Fruit fly (Drosophila melanogaster): ENCODE results near the gene EMC1.
A peak's percentile ranks its signal among the peaks of the same experiment; 100 is the strongest.

The EMC1 gene

DNA sequence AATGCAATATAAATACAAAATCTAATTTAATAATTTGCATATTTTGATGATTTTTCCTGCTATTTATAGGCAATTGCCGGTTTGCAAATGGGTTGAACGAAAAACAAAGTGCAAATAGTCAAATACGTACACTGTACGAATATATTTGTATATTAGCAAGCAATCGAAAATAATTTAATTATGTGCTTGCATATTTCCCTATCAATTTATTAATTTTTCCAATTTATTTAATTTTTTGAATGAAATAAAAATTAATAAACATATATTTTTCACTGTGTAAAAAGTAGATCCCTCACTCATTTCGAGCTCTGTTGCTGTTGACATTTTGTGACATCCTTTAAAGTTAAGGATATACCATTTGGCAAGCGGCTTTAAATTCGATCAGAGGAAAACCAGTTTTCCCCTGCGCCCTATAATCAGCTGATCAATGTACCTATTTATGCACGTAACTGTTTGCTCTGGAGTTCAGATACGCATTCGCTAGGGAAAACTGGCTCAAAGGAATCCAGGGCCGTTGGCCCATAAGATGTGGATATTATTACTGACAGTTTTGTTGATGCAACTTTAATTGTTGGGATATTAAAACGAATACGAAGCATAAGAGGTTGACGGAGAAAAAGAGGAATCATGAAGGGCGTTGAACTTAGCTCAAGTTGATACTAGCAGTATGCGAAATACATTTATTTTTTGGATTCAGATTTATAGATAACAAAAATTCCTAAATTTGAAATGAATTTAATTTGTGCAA lies 46.1 kb upstream of the EMC1 start (continued):
- TF ChIP-seq CG8632 (GFP tag; optimal IDR thresholded peaks at IDR 0.05) = peak; percentile 20
- TF ChIP-seq CG3919 (GFP tag; optimal IDR thresholded peaks at IDR 0.05) = peak; percentile 20
- no peak for TF ChIP-seq CG11762 (GFP tag; optimal IDR thresholded peaks at IDR 0.05; ENCODE audit: insufficient read depth)
- TF ChIP-seq vri (GFP tag; optimal IDR thresholded peaks at IDR 0.05) = no peak
- peak; percentile 28 for TF ChIP-seq achi (GFP tag; optimal IDR thresholded peaks at IDR 0.05)
- TF ChIP-seq Hr38 (GFP tag; optimal IDR thresholded peaks at IDR 0.05) = no peak

DNA sequence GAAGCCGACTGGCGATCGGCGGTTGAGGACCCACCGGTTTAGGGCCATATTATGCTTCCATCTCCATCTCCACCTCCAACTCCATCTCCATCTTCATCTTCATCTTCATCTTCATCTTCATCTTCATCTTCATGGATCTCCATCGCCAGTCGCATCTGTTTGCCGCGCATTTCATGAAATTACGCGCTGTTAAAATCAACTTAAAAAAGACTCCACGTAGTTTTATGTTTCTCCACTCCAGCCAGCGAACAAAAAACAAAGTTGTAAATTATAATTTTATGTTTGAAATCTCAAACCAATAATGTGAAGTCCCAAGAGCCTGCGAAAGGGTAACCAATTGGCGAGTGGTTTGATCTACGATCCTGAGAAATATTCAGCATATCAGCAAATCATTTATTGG lies 43.0 kb upstream of the EMC1 start:
- TF ChIP-seq Hr39 (GFP tag; optimal IDR thresholded peaks at IDR 0.05) (no peak), dsx (GFP tag; optimal IDR thresholded peaks at IDR 0.05; ENCODE audit: poor library complexity, severe bottlenecking) (peak; percentile 62), svp (GFP tag) (peak; percentile 44)

DNA sequence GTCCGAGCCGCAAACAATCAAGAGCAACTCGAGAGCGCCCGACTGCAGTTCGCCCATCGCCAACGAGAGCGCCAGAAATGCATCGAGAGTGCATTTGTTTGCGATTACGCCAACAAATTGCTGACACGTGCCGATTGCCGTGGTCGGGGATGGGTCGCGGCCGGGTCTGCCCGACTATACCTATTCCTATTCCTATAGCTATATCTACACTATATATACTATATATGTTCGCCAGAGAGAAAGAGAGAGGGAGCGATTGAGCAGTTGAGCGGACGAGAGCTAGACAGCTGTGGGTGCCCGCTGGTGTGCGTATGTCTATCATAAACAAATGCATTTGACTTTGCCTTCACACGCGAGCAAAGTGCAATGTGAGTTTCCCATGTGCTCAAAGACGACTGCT lies 40.2 kb upstream of the EMC1 start:
- TF ChIP-seq CG15336 (GFP tag; IDR thresholded peaks at IDR 0.05) (peak; percentile 23; the same call in 1 of the 2 replicates), CG32006 (GFP tag; optimal IDR thresholded peaks at IDR 0.05) (peak; percentile 7), spab (GFP tag; optimal IDR thresholded peaks at IDR 0.05) (no peak), Eip78C (GFP tag) (peak; percentile 73), Lpt (GFP tag; optimal IDR thresholded peaks at IDR 0.05) (peak; percentile 30), CG8119 (GFP tag; IDR thresholded peaks at IDR 0.05) (peak; percentile 59; the same call in 2 of the 3 replicates), CG6163 (GFP tag; IDR thresholded peaks at IDR 0.05) (0 out of 3 replicates have a peak, but pooled peaks have one; percentile 38), dsx (GFP tag; optimal IDR thresholded peaks at IDR 0.05; ENCODE audit: poor library complexity, severe bottlenecking) (peak; percentile 6), net (GFP tag; optimal IDR thresholded peaks at IDR 0.05) (peak; percentile 28), vri (GFP tag; optimal IDR thresholded peaks at IDR 0.05) (no peak), CG6276 (GFP tag; optimal IDR thresholded peaks at IDR 0.05) (peak; percentile 60), CG16779 (tag; optimal IDR thresholded peaks at IDR 0.05) (peak; percentile 30), Ets96B (tag; optimal IDR thresholded peaks at IDR 0.05) (no peak), fkh (GFP tag; optimal IDR thresholded peaks at IDR 0.05) (no peak)

DNA sequence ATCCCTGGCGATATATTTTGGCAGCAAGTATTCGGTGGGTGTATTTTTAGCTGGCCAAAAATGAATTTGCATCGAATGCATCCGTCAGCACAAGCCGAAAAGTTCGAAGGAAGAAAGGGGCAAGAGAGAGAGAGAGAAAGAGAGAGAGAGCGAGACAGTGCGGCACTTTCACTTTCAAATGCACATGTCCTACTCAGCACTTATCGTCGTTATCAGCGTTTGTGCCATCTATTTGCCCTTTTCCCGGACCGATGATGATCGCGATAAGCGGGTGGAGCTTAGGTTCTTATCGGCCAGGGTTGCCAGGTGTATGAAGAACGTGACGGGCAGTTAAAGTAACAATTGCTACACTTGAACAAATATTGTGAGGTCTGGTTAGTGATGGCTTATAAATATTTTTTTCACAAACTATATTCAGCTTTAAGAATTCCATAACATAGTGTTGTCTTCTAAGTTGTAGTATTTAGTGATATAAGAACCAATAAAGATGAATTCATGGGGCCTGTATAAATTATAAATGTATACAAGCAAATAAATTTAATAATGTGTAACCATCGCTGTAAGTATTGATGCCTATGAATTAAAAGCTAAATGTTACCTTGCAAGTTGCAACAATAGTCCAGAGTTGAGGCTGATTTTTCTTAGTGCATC lies 37.7 kb upstream of the EMC1 start:
- TF ChIP-seq Hr38 (GFP tag; optimal IDR thresholded peaks at IDR 0.05) (no peak), dsx (GFP tag; optimal IDR thresholded peaks at IDR 0.05; ENCODE audit: poor library complexity, severe bottlenecking) (peak; percentile 67), svp (GFP tag) (peak; percentile 59), CG11294 (GFP tag; IDR thresholded peaks at IDR 0.05) (no peak), fkh (GFP tag; optimal IDR thresholded peaks at IDR 0.05) (no peak), fd59A (GFP tag; optimal IDR thresholded peaks at IDR 0.05) (no peak), acj6 (GFP tag; optimal IDR thresholded peaks at IDR 0.05) (no peak), CG8119 (GFP tag; IDR thresholded peaks at IDR 0.05) (0 out of 3 replicates have a peak, but pooled peaks have one; percentile 25), CG16779 (tag; optimal IDR thresholded peaks at IDR 0.05) (no peak), Hr39 (GFP tag; optimal IDR thresholded peaks at IDR 0.05) (peak; percentile 6), vri (GFP tag; optimal IDR thresholded peaks at IDR 0.05) (no peak), CG9139 (GFP tag; optimal IDR thresholded peaks at IDR 0.05) (no peak), CG7368 (GFP tag; optimal IDR thresholded peaks at IDR 0.05) (no peak), achi (GFP tag; optimal IDR thresholded peaks at IDR 0.05) (peak; percentile 19), Sox102F (GFP tag; optimal IDR thresholded peaks at IDR 0.05) (no peak), net (GFP tag; optimal IDR thresholded peaks at IDR 0.05) (no peak), CG3919 (GFP tag; optimal IDR thresholded peaks at IDR 0.05) (peak; percentile 26), Ets21C (GFP tag; optimal IDR thresholded peaks at IDR 0.05) (no peak), topi (GFP tag; optimal IDR thresholded peaks at IDR 0.05) (no peak), CG6854 (GFP tag; optimal IDR thresholded peaks at IDR 0.05) (no peak), CG1621 (tag; optimal IDR thresholded peaks at IDR 0.05) (no peak), esn (GFP tag; optimal IDR thresholded peaks at IDR 0.05) (peak; percentile 34), CG11902 (GFP tag; optimal IDR thresholded peaks at IDR 0.05) (no peak), Lpt (GFP tag; optimal IDR thresholded peaks at IDR 0.05) (no peak), CG6808 (GFP tag; optimal IDR thresholded peaks at IDR 0.05) (no peak), Ets96B (tag; optimal IDR thresholded peaks at IDR 0.05) (no peak), Eip93F (GFP tag; optimal IDR thresholded peaks at IDR 0.05) (no peak), CG32006 (GFP tag; optimal IDR thresholded peaks at IDR 0.05) (peak; percentile 50), lz (GFP tag; optimal IDR thresholded peaks at IDR 0.05) (peak; percentile 18), salr (GFP tag; optimal IDR thresholded peaks at IDR 0.05) (peak in 1 of 2 experiments; percentile 21), Eip78C (GFP tag) (peak; percentile 70), CG34406 (GFP tag; optimal IDR thresholded peaks at IDR 0.05) (no peak), CG10669 (GFP tag; optimal IDR thresholded peaks at IDR 0.05) (peak; percentile 9), OdsH (GFP tag; optimal IDR thresholded peaks at IDR 0.05) (peak; percentile 20), CG11762 (GFP tag; optimal IDR thresholded peaks at IDR 0.05; ENCODE audit: insufficient read depth) (no peak)
